Fruit fly (Drosophila melanogaster) whole organism, prepupa: ENCODE data around the gene Spec2.

Experiments used
- Blimp-1 ChIP-seq: fragments of 200-800 bp; sonication (Bioruptor generic); optimal IDR thresholded peaks from 3 replicates; lab custom pipeline; 2017; ENCODE audit warnings: missing biosample characterization, missing genetic modification characterization, mild to moderate bottlenecking, moderate library complexity, missing genetic modification reagents
- CG10631 ChIP-seq: fragments of 200-800 bp; sonication (Bioruptor generic); optimal IDR thresholded peaks from 2 replicates; lab custom pipeline; 2016; ENCODE audit warnings: missing biosample characterization, missing genetic modification characterization
- CG11294 ChIP-seq: fragments of 200-800 bp; sonication (Bioruptor generic); IDR thresholded peaks from 2 replicates; pipeline ENCODE4 v1.3.6; 2022; ENCODE audit warnings: missing biosample characterization, missing genetic modification characterization
- CG11902 ChIP-seq: fragments of 200-800 bp; sonication (Bioruptor generic); optimal IDR thresholded peaks from 3 replicates; lab custom pipeline; 2016; ENCODE audit warnings: missing biosample characterization, missing genetic modification characterization
- CG15336 ChIP-seq: fragments of 200-800 bp; sonication (Bioruptor generic); IDR thresholded peaks from 2 replicates; pipeline ENCODE4 v1.3.6; 2022; ENCODE audit warnings: missing biosample characterization, missing genetic modification characterization
- CG1621 ChIP-seq: fragments of 200-800 bp; sonication (Bioruptor generic); optimal IDR thresholded peaks from 3 replicates; lab custom pipeline; 2018; ENCODE audit warnings: missing biosample characterization, mild to moderate bottlenecking, missing genetic modification characterization
- CG16779 ChIP-seq: fragments of 200-800 bp; sonication (Bioruptor generic); optimal IDR thresholded peaks from 3 replicates; lab custom pipeline; 2017; ENCODE audit warnings: missing biosample characterization, mild to moderate bottlenecking, missing genetic modification characterization
- CG3032 ChIP-seq: fragments of 200-800 bp; optimal IDR thresholded peaks from 2 replicates; lab custom pipeline; 2019; ENCODE audit warnings: missing biosample characterization, mild to moderate bottlenecking, missing genetic modification characterization, moderate library complexity
- CG31627 ChIP-seq: fragments of 200-800 bp; sonication (Bioruptor generic); optimal IDR thresholded peaks from 3 replicates; lab custom pipeline; 2016; ENCODE audit warnings: missing biosample characterization, missing genetic modification characterization
- CG32006 ChIP-seq: fragments of 200-800 bp; sonication (Bioruptor generic); optimal IDR thresholded peaks from 3 replicates; lab custom pipeline; 2017; ENCODE audit warnings: missing biosample characterization, mild to moderate bottlenecking, missing genetic modification characterization
- CG34406 ChIP-seq: fragments of 200-800 bp; sonication (Bioruptor generic); optimal IDR thresholded peaks from 3 replicates; lab custom pipeline; 2016; ENCODE audit warnings: missing biosample characterization, missing genetic modification characterization
- CG3919 ChIP-seq: fragments of 200-800 bp; sonication (Bioruptor generic); optimal IDR thresholded peaks from 3 replicates; lab custom pipeline; 2016; ENCODE audit warnings: missing biosample characterization, missing genetic modification characterization
- CG4318 ChIP-seq: fragments of 200-800 bp; sonication (Bioruptor generic); optimal IDR thresholded peaks from 3 replicates; lab custom pipeline; 2017; ENCODE audit warnings: missing biosample characterization, mild to moderate bottlenecking, missing genetic modification characterization
- CG6163 ChIP-seq: fragments of 200-800 bp; sonication (Bioruptor generic); IDR thresholded peaks from 3 replicates; pipeline ENCODE4 v1.3.6; 2022; ENCODE audit warnings: missing biosample characterization, missing genetic modification characterization
- CG6276 ChIP-seq: fragments of 200-800 bp; sonication (Bioruptor generic); optimal IDR thresholded peaks from 2 replicates; lab custom pipeline; 2017; ENCODE audit warnings: missing biosample characterization, mild to moderate bottlenecking, missing genetic modification characterization
- CG6792 ChIP-seq: fragments of 200-800 bp; sonication (Bioruptor generic); optimal IDR thresholded peaks from 3 replicates; lab custom pipeline; 2016; ENCODE audit warnings: missing biosample characterization, missing genetic modification characterization
- CG6854 ChIP-seq: fragments of 200-800 bp; sonication (Bioruptor generic); optimal IDR thresholded peaks from 2 replicates; lab custom pipeline; 2017; ENCODE audit warnings: missing biosample characterization, mild to moderate bottlenecking, missing genetic modification characterization
- CG7368 ChIP-seq: fragments of 200-800 bp; sonication (Bioruptor generic); optimal IDR thresholded peaks from 3 replicates; lab custom pipeline; 2016; ENCODE audit warnings: missing biosample characterization, missing genetic modification characterization
- CG8632 ChIP-seq: fragments of 200-800 bp; sonication (Bioruptor generic); optimal IDR thresholded peaks from 3 replicates; lab custom pipeline; 2016; ENCODE audit warnings: missing biosample characterization, missing genetic modification characterization
- CG9139 ChIP-seq: fragments of 200-800 bp; sonication (Bioruptor generic); optimal IDR thresholded peaks from 3 replicates; lab custom pipeline; 2017; ENCODE audit warnings: missing biosample characterization, mild to moderate bottlenecking, missing genetic modification characterization
- Eip75B ChIP-seq: fragments of 200-800 bp; sonication (Bioruptor generic); optimal IDR thresholded peaks from 3 replicates; lab custom pipeline; 2016; ENCODE audit warnings: missing biosample characterization, missing genetic modification characterization
- Eip78C ChIP-seq: fragments of 200-800 bp; sonication (Bioruptor generic); peaks from one replicate; lab custom pipeline; 2016; ENCODE audit warnings: missing biosample characterization, missing genetic modification characterization
- Eip93F ChIP-seq: fragments of 200-800 bp; sonication (Bioruptor generic); optimal IDR thresholded peaks from 2 replicates; lab custom pipeline; 2016; ENCODE audit warnings: missing biosample characterization, mild to moderate bottlenecking, missing genetic modification characterization
- Gug ChIP-seq: fragments of 200-800 bp; sonication (Bioruptor generic); IDR thresholded peaks from 2 replicates; pipeline ENCODE4 v1.3.6; 2022; ENCODE audit warnings: missing biosample characterization, missing genetic modification characterization
- Hr38 ChIP-seq: sonication (Bioruptor generic); optimal IDR thresholded peaks from 2 replicates; lab custom pipeline; 2016; ENCODE audit warnings: missing biosample characterization, missing genetic modification characterization
- Hr4 ChIP-seq: fragments of 200-800 bp; sonication (Bioruptor generic); optimal IDR thresholded peaks from 3 replicates; lab custom pipeline; 2016; ENCODE audit warnings: missing biosample characterization, missing genetic modification characterization
- Lpt ChIP-seq: fragments of 200-800 bp; sonication (Bioruptor generic); optimal IDR thresholded peaks from 3 replicates; lab custom pipeline; 2016; ENCODE audit warnings: missing biosample characterization, missing genetic modification characterization
- Met ChIP-seq: fragments of 200-800 bp; sonication (Bioruptor generic); optimal IDR thresholded peaks from 3 replicates; lab custom pipeline; 2016; ENCODE audit warnings: missing biosample characterization, missing genetic modification characterization
- OdsH ChIP-seq: fragments of 200-800 bp; sonication (Bioruptor generic); optimal IDR thresholded peaks from 3 replicates; lab custom pipeline; 2016; ENCODE audit warnings: missing biosample characterization, missing genetic modification characterization
- Smox ChIP-seq: fragments of 200-800 bp; sonication (Bioruptor generic); optimal IDR thresholded peaks from 3 replicates; lab custom pipeline; 2016; ENCODE audit warnings: missing biosample characterization, missing genetic modification characterization
- Sox102F ChIP-seq: fragments of 200-800 bp; sonication (Bioruptor generic); optimal IDR thresholded peaks from 2 replicates; lab custom pipeline; 2016; ENCODE audit warnings: missing biosample characterization, mild to moderate bottlenecking, missing genetic modification characterization
- Sox15 ChIP-seq: fragments of 200-800 bp; sonication (Bioruptor generic); optimal IDR thresholded peaks from 3 replicates; lab custom pipeline; 2016; ENCODE audit warnings: missing biosample characterization, missing genetic modification characterization
- achi ChIP-seq: fragments of 200-800 bp; sonication (Bioruptor generic); optimal IDR thresholded peaks from 3 replicates; lab custom pipeline; 2016; ENCODE audit warnings: missing biosample characterization, missing genetic modification characterization
- acj6 ChIP-seq: fragments of 200-800 bp; sonication (Bioruptor generic); optimal IDR thresholded peaks from 3 replicates; lab custom pipeline; 2016; ENCODE audit warnings: missing biosample characterization, missing genetic modification characterization
- cyc ChIP-seq: fragments of 200-800 bp; sonication (Bioruptor generic); optimal IDR thresholded peaks from 3 replicates; lab custom pipeline; 2016; ENCODE audit warnings: missing biosample characterization, missing genetic modification characterization
- dac ChIP-seq: fragments of 200-800 bp; sonication (Bioruptor generic); optimal IDR thresholded peaks from 2 replicates; lab custom pipeline; 2017; ENCODE audit warnings: missing biosample characterization, mild to moderate bottlenecking, missing genetic modification characterization
- eg ChIP-seq: fragments of 200-800 bp; sonication (Bioruptor generic); IDR thresholded peaks from 3 replicates; pipeline ENCODE4 v1.3.6; 2022; ENCODE audit warnings: missing biosample characterization, missing genetic modification characterization
- fd85E ChIP-seq: fragments of 200-800 bp; sonication (Bioruptor generic); optimal IDR thresholded peaks from 3 replicates; lab custom pipeline; 2016; ENCODE audit warnings: missing biosample characterization, missing genetic modification characterization
- fkh ChIP-seq: fragments of 200-800 bp; sonication (Bioruptor generic); optimal IDR thresholded peaks from 3 replicates; lab custom pipeline; 2017; ENCODE audit warnings: missing biosample characterization, mild to moderate bottlenecking, missing genetic modification characterization, moderate library complexity
- lz ChIP-seq: fragments of 200-800 bp; sonication (Bioruptor generic); optimal IDR thresholded peaks from 3 replicates; lab custom pipeline; 2016; ENCODE audit warnings: missing biosample characterization, missing genetic modification characterization
- net ChIP-seq: fragments of 200-800 bp; sonication (Bioruptor generic); optimal IDR thresholded peaks from 3 replicates; lab custom pipeline; 2016; ENCODE audit warnings: missing biosample characterization, missing genetic modification characterization
- pdm3 ChIP-seq: fragments of 200-800 bp; sonication (Bioruptor generic); optimal IDR thresholded peaks from 3 replicates; lab custom pipeline; 2016; ENCODE audit warnings: missing biosample characterization, missing genetic modification characterization
- salr ChIP-seq, 2 experiments: fragments of 200-800 bp; sonication (Bioruptor generic); optimal IDR thresholded peaks; 3 replicates each; lab custom pipeline; 2016 to 2018; ENCODE audit warnings: missing biosample characterization in 2 of 2, missing genetic modification characterization in 2 of 2, mild to moderate bottlenecking in 1 of 2
- spab ChIP-seq: fragments of 200-800 bp; sonication (Bioruptor generic); optimal IDR thresholded peaks from 2 replicates; lab custom pipeline; 2017; ENCODE audit warnings: missing biosample characterization, mild to moderate bottlenecking, missing genetic modification characterization, missing genetic modification reagents
- topi ChIP-seq: fragments of 200-800 bp; sonication (Bioruptor generic); optimal IDR thresholded peaks from 3 replicates; lab custom pipeline; 2016; ENCODE audit warnings: missing biosample characterization, missing genetic modification characterization

Spec2 gene

dm6 chr3R:5587863-5588519 lies 35.9 kb downstream of the Spec2 start, which contains the start of gene CG2926 (continued):
- TF ChIP-seq CG3919 (GFP tag; lab: Kevin White, UChicago) (no peak), Lpt (GFP tag; lab: Kevin White, UChicago) (no peak)

- peak; percentile 2 for TF ChIP-seq CG31627 (GFP tag; lab: Kevin White, UChicago)
- peak; percentile 44 for TF ChIP-seq Met
- no peak for TF ChIP-seq Gug
- TF ChIP-seq CG6276, result no peak
- no peak for TF ChIP-seq CG1621 (tag; lab: Kevin White, UChicago)
- TF ChIP-seq Smox (GFP tag; lab: Kevin White, UChicago), result no peak
- TF ChIP-seq Sox15 (GFP tag; lab: Kevin White, UChicago), result no peak
- no peak for TF ChIP-seq CG11902 (GFP tag; lab: Kevin White, UChicago)
- TF ChIP-seq cyc (GFP tag; lab: Kevin White, UChicago), result peak; percentile 16
- TF ChIP-seq, all 60 proteins: peak for 3
Observed at dm6 chr3R:5573883-5574282, 50.0 kb downstream of the Spec2 start.

dm6 chr3R:5572900-5573665 lies 50.8 kb downstream of the Spec2 start:
- TF ChIP-seq CG6854, result no peak
- peak; percentile 23 for TF ChIP-seq lz (GFP tag; lab: Kevin White, UChicago)
- TF ChIP-seq Sox15 (GFP tag; lab: Kevin White, UChicago), result no peak
- TF ChIP-seq Hr38, result no peak
- no peak for TF ChIP-seq eg (GFP tag; lab: Robert Waterston, UW)
- no peak for TF ChIP-seq Gug
- no peak for TF ChIP-seq CG34406
- TF ChIP-seq topi, result peak; percentile 26
- TF ChIP-seq Hr4 (GFP tag; lab: Kevin White, UChicago), result peak; percentile 25
- TF ChIP-seq CG1621 (tag; lab: Kevin White, UChicago), result no peak
- peak; percentile 9 for TF ChIP-seq CG3919 (GFP tag; lab: Kevin White, UChicago)
- TF ChIP-seq pdm3 (GFP tag; lab: Kevin White, UChicago), result no peak
- no peak for TF ChIP-seq dac (GFP tag; lab: Kevin White, UChicago)
- peak; percentile 17 for TF ChIP-seq OdsH (GFP tag; lab: Kevin White, UChicago)
- TF ChIP-seq CG10631 (GFP tag; lab: Kevin White, UChicago), result peak; percentile 4
- TF ChIP-seq Eip93F (GFP tag; lab: Kevin White, UChicago), result no peak
- no peak for TF ChIP-seq CG11294 (GFP tag; lab: Robert Waterston, UW)
- no peak for TF ChIP-seq fkh (GFP tag; lab: Kevin White, UChicago)
- TF ChIP-seq Met, result peak; percentile 3
- TF ChIP-seq CG7368 (GFP tag; lab: Kevin White, UChicago), result no peak
- no peak for TF ChIP-seq Sox102F (GFP tag; lab: Kevin White, UChicago)
- no peak for TF ChIP-seq spab
- no peak for TF ChIP-seq CG3032 (tag; lab: Kevin White, UChicago)
- TF ChIP-seq achi (GFP tag; lab: Kevin White, UChicago), result peak; percentile 7
- TF ChIP-seq CG9139, result no peak
- TF ChIP-seq CG15336 (GFP tag; lab: Robert Waterston, UW), result no peak; the same call in 1 of the 2 replicates
- no peak for TF ChIP-seq Smox (GFP tag; lab: Kevin White, UChicago)
- TF ChIP-seq CG8632 (GFP tag; lab: Kevin White, UChicago), result no peak
- no peak for TF ChIP-seq cyc (GFP tag; lab: Kevin White, UChicago)
- no peak for TF ChIP-seq CG6792 (GFP tag; lab: Kevin White, UChicago)
- no peak for TF ChIP-seq CG16779 (tag; lab: Kevin White, UChicago)
- peak; percentile 66 for TF ChIP-seq Eip78C (GFP tag; lab: Kevin White, UChicago)
- no peak for TF ChIP-seq net (GFP tag; lab: Kevin White, UChicago)
- no peak for TF ChIP-seq Blimp-1 (GFP tag; lab: Kevin White, UChicago)
- TF ChIP-seq CG6163 (GFP tag; lab: Robert Waterston, UW), result no peak
- no peak for TF ChIP-seq fd85E (GFP tag; lab: Kevin White, UChicago)
- TF ChIP-seq CG32006 (GFP tag; lab: Kevin White, UChicago), result no peak
- no peak for TF ChIP-seq CG11902 (GFP tag; lab: Kevin White, UChicago)
- no peak for TF ChIP-seq CG4318
- TF ChIP-seq salr (GFP tag; optimal IDR thresholded peaks at IDR 0.05; lab: Kevin White, UChicago), result no peak
- TF ChIP-seq Lpt (GFP tag; lab: Kevin White, UChicago), result no peak
- no peak for TF ChIP-seq Eip75B (GFP tag; lab: Kevin White, UChicago)
- TF ChIP-seq acj6 (GFP tag; lab: Kevin White, UChicago), result no peak
